Fruit fly (Drosophila melanogaster): ENCODE measurements around the gene CG42238.

The CG42238 gene

DNA sequence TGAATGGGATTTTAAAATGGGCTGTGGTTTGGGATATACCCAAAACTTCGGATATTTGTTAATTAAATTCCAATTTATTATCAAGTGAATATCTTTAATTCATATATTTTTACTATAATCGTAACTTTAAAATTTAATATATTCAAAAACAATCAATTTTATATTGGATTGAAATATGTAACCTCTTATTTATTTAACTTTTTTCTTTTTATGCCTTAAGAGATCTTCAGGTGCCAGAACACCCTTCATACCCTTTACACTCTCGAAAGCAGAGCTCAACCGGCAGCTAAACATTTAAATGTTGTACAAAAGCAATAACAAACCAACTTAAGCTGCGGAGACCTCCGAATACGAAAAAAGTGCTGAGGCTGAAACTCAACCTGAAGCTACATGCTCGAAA lies 22.2 kb downstream of the CG42238 start (continued):
- TF ChIP-seq sisA (GFP tag; IDR thresholded peaks at IDR 0.05) (no peak), ewg (GFP tag; optimal IDR thresholded peaks at IDR 0.05) (no peak), CG11398 (GFP tag; optimal IDR thresholded peaks at IDR 0.05) (no peak)

DNA sequence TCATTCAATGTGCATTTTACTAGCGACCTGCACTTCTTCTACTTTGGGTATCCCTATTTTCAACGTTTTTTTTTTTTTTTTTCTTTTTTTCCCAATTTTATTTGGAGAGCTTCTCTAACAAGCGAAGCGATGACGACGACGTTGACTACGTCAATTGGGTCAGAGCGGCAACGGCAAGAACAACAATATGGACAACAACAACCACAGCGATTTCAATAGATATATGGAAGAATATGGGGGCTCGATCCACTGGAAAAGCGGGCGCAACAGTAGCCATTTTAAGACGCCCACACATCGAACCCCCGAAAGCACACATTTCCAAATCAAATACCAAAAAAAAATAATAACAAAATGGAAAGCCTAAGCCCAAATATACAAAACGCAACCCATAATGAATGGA lies 22.8 kb downstream of the CG42238 start:
- 0 out of 3 replicates have a peak, but pooled peaks have one; percentile 26 for TF ChIP-seq hb (GFP tag; IDR thresholded peaks at IDR 0.05; ENCODE audit: partially characterized antibody)
- TF ChIP-seq CG4360 (GFP tag; IDR thresholded peaks at IDR 0.05), result peak; percentile 55; the same call in 1 of the 2 replicates
- TF ChIP-seq wdn (GFP tag; IDR thresholded peaks at IDR 0.05), result 0 out of 2 replicates have a peak, but pooled peaks have one; percentile 11
- TF ChIP-seq gcm (GFP tag; optimal IDR thresholded peaks at IDR 0.05), result peak; percentile 73
- no peak for TF ChIP-seq bowl (GFP tag; IDR thresholded peaks at IDR 0.05)

DNA sequence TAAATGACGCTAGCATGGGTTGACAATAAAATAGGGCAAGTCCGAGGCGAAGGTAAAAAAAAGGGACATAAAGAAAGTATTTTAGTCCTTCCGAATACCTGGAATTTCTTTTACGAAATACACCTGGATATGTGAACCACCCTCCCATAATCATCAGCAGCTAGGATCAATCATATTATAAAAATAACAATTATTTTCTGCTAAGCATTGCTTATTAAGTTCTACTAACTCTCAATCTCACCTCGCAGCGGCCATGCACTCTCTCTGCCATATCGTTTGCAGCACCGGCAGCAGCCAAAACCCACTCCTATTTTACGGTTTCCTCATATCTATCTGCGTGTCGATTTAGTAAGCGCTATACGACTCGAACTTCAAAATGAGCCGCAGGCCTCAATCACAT lies 25.4 kb downstream of the CG42238 start:
- TF ChIP-seq Blimp-1 (GFP tag; optimal IDR thresholded peaks at IDR 0.05), result peak; percentile 2
- TF ChIP-seq kah (GFP tag; optimal IDR thresholded peaks at IDR 0.05), result no peak
- TF ChIP-seq CG8944 (GFP tag; optimal IDR thresholded peaks at IDR 0.05), result no peak
- 0 out of 2 replicates have a peak, but pooled peaks have one; percentile 10 for TF ChIP-seq CG31441 (GFP tag; IDR thresholded peaks at IDR 0.05)
- no peak for TF ChIP-seq CG8359 (GFP tag; optimal IDR thresholded peaks at IDR 0.05; ENCODE audit: borderline replicate concordance)
- TF ChIP-seq row (GFP tag; IDR thresholded peaks at IDR 0.05), result peak; percentile 26; the same call in 1 of the 3 replicates
- peak; percentile 34 for TF ChIP-seq CG11504 (tag; optimal IDR thresholded peaks at IDR 0.05)
- TF ChIP-seq Xrp1 (GFP tag; IDR thresholded peaks at IDR 0.05), result 0 out of 2 replicates have a peak, but pooled peaks have one; percentile 12
- TF ChIP-seq CG18476 (GFP tag; optimal IDR thresholded peaks at IDR 0.05), result peak; percentile 87
- TF ChIP-seq CG10979 (tag; optimal IDR thresholded peaks at IDR 0.05), result peak; percentile 10
- TF ChIP-seq sens (GFP tag), result peak; percentile 58
- peak; percentile 21 for TF ChIP-seq phol (tag; optimal IDR thresholded peaks at IDR 0.05)
- no peak for TF ChIP-seq Bdp1 (GFP tag; optimal IDR thresholded peaks at IDR 0.05)
- TF ChIP-seq dmrt99B (tag; optimal IDR thresholded peaks at IDR 0.05), result peak; percentile 3
- TF ChIP-seq hkb (optimal IDR thresholded peaks at IDR 0.05), result peak; percentile 98
- no peak for TF ChIP-seq hkb (GFP tag; IDR thresholded peaks at IDR 0.05)

DNA sequence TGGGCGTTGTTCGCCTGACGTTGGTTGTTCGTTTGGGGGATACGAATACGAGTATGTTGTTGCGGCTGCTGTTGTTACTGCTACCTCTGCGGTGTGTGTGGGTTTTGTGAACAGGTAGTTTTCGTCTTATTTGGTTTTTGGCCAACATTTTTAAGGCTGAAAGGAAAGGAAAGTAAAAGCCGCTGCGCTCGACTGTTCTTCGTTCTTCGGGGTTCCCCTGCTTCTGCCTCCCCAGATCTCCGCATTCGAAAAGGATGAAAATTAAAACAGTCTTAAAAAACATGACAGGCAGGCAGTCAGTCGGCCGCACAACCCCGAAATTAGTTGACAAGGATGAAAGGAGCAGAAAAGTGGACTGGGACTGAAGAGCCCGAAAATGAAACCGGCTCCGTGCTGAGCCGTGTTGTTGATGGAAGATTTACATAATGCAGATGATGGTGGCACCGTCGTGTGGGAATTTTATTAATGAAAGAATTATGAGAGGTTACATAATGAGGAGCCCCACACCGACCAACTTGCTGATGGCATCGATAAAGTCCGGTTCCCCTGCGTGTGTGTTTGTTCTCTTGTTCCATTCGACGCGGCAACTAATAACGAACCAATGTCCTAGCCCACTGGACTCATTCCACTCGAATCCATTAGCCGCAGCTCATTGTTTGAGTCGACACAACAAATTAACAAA lies 27.8 kb downstream of the CG42238 start:
- no peak for TF ChIP-seq CG9876 (GFP tag; optimal IDR thresholded peaks at IDR 0.05)
- TF ChIP-seq Mes4 (GFP tag; optimal IDR thresholded peaks at IDR 0.05), result no peak
- no peak for TF ChIP-seq tgo (GFP tag; IDR thresholded peaks at IDR 0.05)
- no peak for TF ChIP-seq Doc2 (GFP tag; IDR thresholded peaks at IDR 0.05)
- TF ChIP-seq Pdp1 (GFP tag; optimal IDR thresholded peaks at IDR 0.05), result peak in 1 of 2 experiments; percentile 78
- TF ChIP-seq CG11696 (GFP tag; IDR thresholded peaks at IDR 0.05), result no peak
- TF ChIP-seq chinmo (GFP tag; IDR thresholded peaks at IDR 0.05; ENCODE audit: partially characterized antibody), result no peak
- no peak for TF ChIP-seq Side (GFP tag; optimal IDR thresholded peaks at IDR 0.05)
- 0 out of 3 replicates have a peak, but pooled peaks have one; percentile 8 for TF ChIP-seq CG2199 (GFP tag; IDR thresholded peaks at IDR 0.05)
- peak; percentile 53 for TF ChIP-seq grn (GFP tag; optimal IDR thresholded peaks at IDR 0.05)
- TF ChIP-seq Hr39 (optimal IDR thresholded peaks at IDR 0.05), result no peak
- peak; percentile 68 for TF ChIP-seq kni (GFP tag; optimal IDR thresholded peaks at IDR 0.05)
- TF ChIP-seq CG34422 (GFP tag; IDR thresholded peaks at IDR 0.05), result no peak
- no peak for TF ChIP-seq CG13296 (GFP tag; optimal IDR thresholded peaks at IDR 0.05)
- no peak for TF ChIP-seq ham (GFP tag; IDR thresholded peaks at IDR 0.05)
- peak; percentile 47 for TF ChIP-seq gsb-n (tag; optimal IDR thresholded peaks at IDR 0.05)
- no peak for TF ChIP-seq CG32532 (GFP tag; IDR thresholded peaks at IDR 0.05)
- TF ChIP-seq CG16813 (GFP tag; IDR thresholded peaks at IDR 0.05; ENCODE audit: partially characterized antibody), result no peak
- no peak for TF ChIP-seq CG12769 (tag; optimal IDR thresholded peaks at IDR 0.05)
- no peak for TF ChIP-seq CG12659 (GFP tag; optimal IDR thresholded peaks at IDR 0.05)
- TF ChIP-seq CG6654 (GFP tag; optimal IDR thresholded peaks at IDR 0.05), result no peak
- TF ChIP-seq CG12299 (tag; optimal IDR thresholded peaks at IDR 0.05), result no peak
- no peak for TF ChIP-seq Sry-β (GFP tag; optimal IDR thresholded peaks at IDR 0.05)
